Fruit fly (Drosophila melanogaster): ENCODE data around the gene CG7420.

Gene CG7420

DNA sequence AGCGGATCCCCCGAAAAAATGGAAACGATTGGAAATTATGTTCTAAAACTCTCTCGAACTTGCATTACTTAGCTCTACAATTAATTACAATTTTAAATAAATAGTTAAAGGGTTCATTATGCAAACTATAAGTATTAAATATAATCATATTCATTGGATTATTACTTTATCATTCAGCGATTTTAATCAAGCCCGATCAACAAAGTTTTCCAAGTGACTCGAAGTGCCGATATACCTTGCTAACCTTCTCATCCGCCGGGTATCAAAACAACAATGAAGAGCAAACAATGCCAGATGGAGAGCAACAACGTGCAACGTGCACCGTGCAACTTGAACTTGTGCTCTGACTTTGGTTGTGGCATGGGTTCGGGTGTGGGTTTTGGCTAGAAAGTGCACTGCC, 46.4 kb downstream of the CG7420 start (continued):
- TF ChIP-seq lmd (GFP tag; IDR thresholded peaks at IDR 0.05) (peak; percentile 72), CG12104 (GFP tag; optimal IDR thresholded peaks at IDR 0.05) (no peak), inv (GFP tag; IDR thresholded peaks at IDR 0.05; ENCODE audit: partially characterized antibody) (no peak), trem (tag; optimal IDR thresholded peaks at IDR 0.05) (peak; percentile 78), gsb-n (tag; optimal IDR thresholded peaks at IDR 0.05) (peak; percentile 64), Eip74EF (GFP tag; optimal IDR thresholded peaks at IDR 0.05) (peak in 1 of 2 experiments; percentile 3), CG7271 (tag; optimal IDR thresholded peaks at IDR 0.05) (peak; percentile 16), CG10366 (GFP tag; IDR thresholded peaks at IDR 0.05) (peak; percentile 51), CG1529 (GFP tag; optimal IDR thresholded peaks at IDR 0.05) (peak; percentile 45), Drgx (GFP tag; IDR thresholded peaks at IDR 0.05) (0 out of 2 replicates have a peak, but pooled peaks have one; percentile 43), zfh1 (GFP tag; IDR thresholded peaks at IDR 0.05) (peak; percentile 89), org-1 (GFP tag; optimal IDR thresholded peaks at IDR 0.05) (no peak), ara (GFP tag; IDR thresholded peaks at IDR 0.05) (peak; percentile 89), ci (GFP tag; IDR thresholded peaks at IDR 0.05) (peak; percentile 67; the same call in 2 of the 3 replicates), ham (GFP tag; IDR thresholded peaks at IDR 0.05) (no peak), CG15011 (GFP tag; optimal IDR thresholded peaks at IDR 0.05) (peak; percentile 7), ab (GFP tag; optimal IDR thresholded peaks at IDR 0.05) (no peak), CG9727 (GFP tag; optimal IDR thresholded peaks at IDR 0.05) (peak; percentile 72), odd (GFP tag; optimal IDR thresholded peaks at IDR 0.05) (peak; percentile 0), fd3F (GFP tag; optimal IDR thresholded peaks at IDR 0.05) (no peak), Mad (GFP tag; optimal IDR thresholded peaks at IDR 0.05) (no peak), Xbp1 (GFP tag; optimal IDR thresholded peaks at IDR 0.05) (peak; percentile 14), bsh (GFP tag; optimal IDR thresholded peaks at IDR 0.05) (peak; percentile 2 to 82), CG4404 (GFP tag; IDR thresholded peaks at IDR 0.05) (peak; percentile 78), HmgD (GFP tag; optimal IDR thresholded peaks at IDR 0.05) (no peak), chm (GFP tag; IDR thresholded peaks at IDR 0.05) (peak; percentile 86; the same call in 1 of the 2 replicates), Blimp-1 (GFP tag; optimal IDR thresholded peaks at IDR 0.05) (peak; percentile 82), eve (GFP tag; optimal IDR thresholded peaks at IDR 0.05) (peak in 1 of 2 experiments; percentile 21), tio (GFP tag; optimal IDR thresholded peaks at IDR 0.05) (no peak), Taf1 (GFP tag; IDR thresholded peaks at IDR 0.05) (no peak), vvl (GFP tag; IDR thresholded peaks at IDR 0.05) (peak; percentile 82), pb (GFP tag; optimal IDR thresholded peaks at IDR 0.05) (no peak), CG11085 (GFP tag; IDR thresholded peaks at IDR 0.05) (no peak), CG8359 (GFP tag; optimal IDR thresholded peaks at IDR 0.05; ENCODE audit: borderline replicate concordance) (peak; percentile 66), bab2 (GFP tag; optimal IDR thresholded peaks at IDR 0.05) (no peak), caup (GFP tag; optimal IDR thresholded peaks at IDR 0.05; ENCODE audit: severe bottlenecking) (no peak), CG18599 (GFP tag; optimal IDR thresholded peaks at IDR 0.05) (no peak), lov (optimal IDR thresholded peaks at IDR 0.05) (no peak), lov (GFP tag; IDR thresholded peaks at IDR 0.05) (peak; percentile 64; the same call in 1 of the 3 replicates), CG10267 (tag; optimal IDR thresholded peaks at IDR 0.05) (peak; percentile 77), MTF-1 (GFP tag; optimal IDR thresholded peaks at IDR 0.05; ENCODE audit: borderline replicate concordance) (peak; percentile 24), ewg (GFP tag; optimal IDR thresholded peaks at IDR 0.05) (peak; percentile 8)

All from whole organism, embryonic.